Worm (Caenorhabditis elegans): ENCODE measurements around the gene T03F7.7.

T03F7.7 gene

DNA sequence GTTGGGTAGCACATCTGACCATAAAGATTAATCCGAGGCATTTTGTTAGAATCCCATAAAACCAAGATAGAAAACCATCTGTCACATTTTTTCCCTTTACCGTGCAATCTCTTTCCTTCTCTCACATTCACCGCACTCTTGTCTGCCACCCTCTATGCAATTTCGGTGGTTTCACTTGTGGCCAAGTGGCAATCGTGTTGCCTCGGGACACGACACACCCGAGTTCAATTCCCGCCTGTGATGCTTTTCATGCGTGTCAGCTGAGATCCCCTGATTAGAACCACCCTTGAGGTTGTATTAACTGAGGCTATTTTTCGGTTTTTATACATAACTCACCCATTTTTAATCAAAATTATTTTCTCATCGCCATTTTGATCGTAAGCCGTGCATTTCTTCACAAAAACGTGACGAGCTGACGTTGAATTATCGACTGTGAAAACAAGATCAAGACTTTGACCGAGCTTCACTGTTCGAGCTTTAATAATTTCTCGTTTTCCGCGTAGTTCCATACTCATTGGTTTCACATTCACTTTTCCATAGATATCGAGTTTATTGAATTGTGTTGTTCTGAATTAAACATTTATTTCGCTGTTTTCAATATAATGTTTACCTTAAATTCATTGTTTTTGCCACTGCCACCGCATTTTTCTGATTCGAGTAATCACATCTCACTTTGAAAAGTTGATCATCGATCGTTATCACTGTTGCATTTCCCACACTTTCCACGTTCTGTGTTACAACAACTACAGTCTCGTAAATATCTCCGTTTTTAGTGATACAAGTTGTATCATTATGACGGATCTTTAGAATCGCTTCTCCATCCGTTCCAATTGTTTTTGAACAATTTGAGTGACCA is 3.0 kb downstream of the T03F7.7 start (continued):
- TF ChIP-seq Y55F3AM.14 (GFP tag; optimal IDR thresholded peaks at IDR 0.05) (peak; percentile 85), unc-62 (GFP tag; optimal IDR thresholded peaks at IDR 0.05) (no peak), lin-11 (tag; optimal IDR thresholded peaks at IDR 0.05) (peak; percentile 84), mab-5 (tag; optimal IDR thresholded peaks at IDR 0.05) (peak; percentile 53), sem-4 (tag; optimal IDR thresholded peaks at IDR 0.05) (peak; percentile 61), ztf-1 (GFP tag; conservative IDR thresholded peaks at IDR 0.05) (0 out of 2 replicates have a peak, but pooled peaks have one; percentile 72), nhr-25 (tag; optimal IDR thresholded peaks at IDR 0.05) (peak; percentile 79), sma-9 (GFP tag; optimal IDR thresholded peaks at IDR 0.05) (peak; percentile 82), sma-9 (tag; optimal IDR thresholded peaks at IDR 0.05) (no peak), ztf-4 (tag; optimal IDR thresholded peaks at IDR 0.05) (peak; percentile 64), nhr-6 (tag; optimal IDR thresholded peaks at IDR 0.05) (no peak), lsy-2 (tag; optimal IDR thresholded peaks at IDR 0.05) (peak; percentile 62 to 67), aly-2 (tag; optimal IDR thresholded peaks at IDR 0.05) (no peak), mbf-1 (tag; optimal IDR thresholded peaks at IDR 0.05) (peak; percentile 32), sma-3 (GFP tag; optimal IDR thresholded peaks at IDR 0.05) (peak; percentile 81), F13H6.1 (tag; optimal IDR thresholded peaks at IDR 0.05) (peak; percentile 92), fos-1 (tag; optimal IDR thresholded peaks at IDR 0.05) (peak; percentile 76), zag-1 (tag; optimal IDR thresholded peaks at IDR 0.05) (peak; percentile 9), ZK546.5 (tag; optimal IDR thresholded peaks at IDR 0.05) (no peak), nhr-12 (tag; optimal IDR thresholded peaks at IDR 0.05) (no peak)

DNA sequence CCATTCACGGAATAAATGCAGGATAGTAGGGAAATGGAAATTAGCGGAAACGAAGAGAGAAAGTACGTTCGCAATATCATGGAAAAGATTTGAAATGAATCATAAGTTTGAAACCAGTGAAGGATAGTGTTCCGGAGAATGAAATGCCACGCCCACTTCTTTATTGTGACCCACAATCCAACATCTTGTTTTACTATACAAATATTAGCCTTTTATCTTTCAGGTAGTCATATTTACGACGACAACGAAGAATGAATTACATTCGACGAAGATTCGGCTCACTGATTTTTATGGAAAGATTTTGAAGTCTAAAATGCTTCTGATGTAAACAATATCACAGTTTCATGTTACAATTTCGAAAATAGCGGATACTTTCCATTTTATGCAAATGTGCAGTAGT is 5.6 kb downstream of the T03F7.7 start, which contains the start of gene cutl-18:
TSS of gene cutl-18 (minus strand) at position 101 of the 400 bp plus-strand sequence.
- TF ChIP-seq F13H6.1 (tag; optimal IDR thresholded peaks at IDR 0.05) (no peak), nhr-12 (tag; optimal IDR thresholded peaks at IDR 0.05) (no peak), nhr-6 (tag; optimal IDR thresholded peaks at IDR 0.05) (no peak), zag-1 (tag; optimal IDR thresholded peaks at IDR 0.05) (no peak), nhr-25 (tag; optimal IDR thresholded peaks at IDR 0.05) (no peak), ztf-1 (GFP tag; conservative IDR thresholded peaks at IDR 0.05) (no peak), nhr-129 (tag; optimal IDR thresholded peaks at IDR 0.05) (no peak), unc-55 (GFP tag; optimal IDR thresholded peaks at IDR 0.05) (no peak), peb-1 (tag; optimal IDR thresholded peaks at IDR 0.05) (no peak), gmeb-1 (tag; optimal IDR thresholded peaks at IDR 0.05) (no peak)

DNA sequence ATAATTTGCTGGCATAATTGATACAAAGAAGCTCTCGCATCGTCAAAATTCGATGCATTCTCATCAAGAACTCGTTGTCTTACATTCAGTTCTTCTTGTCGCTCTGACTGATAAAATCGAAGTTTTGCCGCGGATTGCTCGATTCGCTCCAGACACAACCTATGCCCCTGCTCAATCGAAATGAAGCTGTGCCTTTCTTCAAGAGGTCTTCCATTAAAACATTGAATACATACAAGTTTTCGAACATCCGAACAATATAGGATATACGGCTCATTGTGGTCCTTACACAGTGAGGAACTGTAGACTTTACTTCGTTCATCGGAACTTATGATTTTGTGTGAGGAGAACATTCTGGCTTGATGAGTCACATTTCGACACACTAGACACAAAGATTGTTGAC is 9.6 kb downstream of the T03F7.7 start:
- TF ChIP-seq nhr-11 (tag; optimal IDR thresholded peaks at IDR 0.05) (no peak), nhr-10 (tag; optimal IDR thresholded peaks at IDR 0.05) (no peak)

DNA sequence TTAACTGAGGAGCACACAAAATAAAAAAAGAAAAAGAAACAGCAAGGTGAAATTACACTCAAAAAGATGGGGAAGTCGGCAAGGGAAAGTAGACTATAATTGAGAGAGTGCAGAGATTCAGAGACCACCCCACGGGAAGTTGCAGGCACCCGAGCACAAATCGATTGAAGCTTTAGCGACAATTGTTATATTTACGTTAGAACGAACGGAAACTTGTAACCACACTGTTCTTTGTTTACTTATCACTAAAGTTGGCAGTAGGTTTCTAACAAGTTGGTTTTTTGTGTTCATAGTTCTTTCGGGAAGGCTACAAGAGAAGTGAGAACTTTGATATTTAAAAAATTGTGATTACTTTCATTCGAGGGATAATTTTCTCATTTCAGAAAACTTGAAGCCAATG is 10.5 kb downstream of the T03F7.7 start, which contains the start of gene F47G9.4:
TSS of gene F47G9.4 (minus strand) at position 98 of the 400 bp plus-strand sequence.
- TF ChIP-seq nhr-129 (tag; optimal IDR thresholded peaks at IDR 0.05) = peak; percentile 8
- TF ChIP-seq F13H6.1 (tag; optimal IDR thresholded peaks at IDR 0.05) = peak; percentile 50
- TF ChIP-seq crh-2 (tag; optimal IDR thresholded peaks at IDR 0.05) = no peak

DNA sequence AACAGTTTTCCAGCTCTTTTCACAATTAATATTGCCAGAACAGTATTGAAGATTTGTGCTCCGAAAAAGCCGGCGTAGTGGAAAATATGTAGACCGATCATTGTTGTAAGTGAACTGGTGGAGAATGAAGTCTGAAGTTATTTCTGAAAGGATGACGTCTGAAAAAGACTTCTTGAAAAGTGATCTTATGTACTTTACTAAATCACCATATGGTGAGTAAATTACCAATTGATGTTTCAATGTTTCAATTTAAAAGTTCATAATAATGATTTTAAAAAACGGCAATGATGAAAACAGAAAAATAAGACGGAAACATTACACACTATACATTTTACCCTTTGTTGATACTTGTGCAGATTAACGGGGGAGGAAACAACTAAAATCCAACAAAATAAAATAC is 12.5 kb downstream of the T03F7.7 start, which contains the start of gene str-141:
TSS of gene str-141 (minus strand) at position 101 of the 400 bp plus-strand sequence.
- TF ChIP-seq F13H6.1 (tag; optimal IDR thresholded peaks at IDR 0.05) (no peak), nhr-129 (tag; optimal IDR thresholded peaks at IDR 0.05) (no peak), lin-13 (GFP tag; optimal IDR thresholded peaks at IDR 0.05) (no peak), peb-1 (tag; optimal IDR thresholded peaks at IDR 0.05) (no peak), nhr-11 (tag; optimal IDR thresholded peaks at IDR 0.05) (no peak), ceh-16 (tag; optimal IDR thresholded peaks at IDR 0.05) (no peak)

DNA sequence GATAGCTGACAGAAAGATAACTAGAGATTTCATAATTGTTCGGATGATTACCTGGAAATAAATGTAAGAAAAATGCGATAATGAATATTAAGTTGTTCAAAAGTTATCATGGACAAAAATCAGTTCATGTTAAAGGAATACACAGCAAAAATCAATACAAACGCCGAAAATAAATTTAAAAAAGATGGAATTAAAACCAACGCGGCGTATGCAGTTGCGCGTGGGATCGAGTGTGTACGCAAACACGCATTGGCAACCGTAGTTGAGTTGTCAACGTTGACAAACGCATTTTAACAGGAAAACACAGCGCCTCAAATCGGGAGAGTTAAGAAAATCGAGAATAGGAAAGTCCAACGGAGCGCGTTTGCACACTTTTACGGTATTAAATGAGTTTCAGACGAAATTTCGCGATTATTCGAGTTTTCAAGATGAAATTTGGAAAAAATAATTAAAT is 15.7 kb downstream of the T03F7.7 start, which contains the start of gene tmed-10:
TSS of gene tmed-10 (minus strand) at position 51 of the 454 bp plus-strand sequence.
- no peak for TF ChIP-seq sem-4 (tag; optimal IDR thresholded peaks at IDR 0.05)
- no peak for TF ChIP-seq ama-1 (optimal IDR thresholded peaks at IDR 0.05)
- TF ChIP-seq elt-1 (tag; optimal IDR thresholded peaks at IDR 0.05) = no peak
- TF ChIP-seq gmeb-1 (tag; optimal IDR thresholded peaks at IDR 0.05) = no peak
- TF ChIP-seq unc-55 (GFP tag; optimal IDR thresholded peaks at IDR 0.05) = peak; percentile 61
- TF ChIP-seq aly-2 (tag; optimal IDR thresholded peaks at IDR 0.05) = no peak
- TF ChIP-seq ZK546.5 (tag; optimal IDR thresholded peaks at IDR 0.05) = no peak
- TF ChIP-seq egl-27 (tag; optimal IDR thresholded peaks at IDR 0.05) = no peak
- TF ChIP-seq elt-3 (tag; optimal IDR thresholded peaks at IDR 0.05) = no peak
- no peak for TF ChIP-seq peb-1 (tag; optimal IDR thresholded peaks at IDR 0.05)
- no peak for TF ChIP-seq ceh-16 (tag; optimal IDR thresholded peaks at IDR 0.05)
- no peak for TF ChIP-seq ztf-11 (tag; optimal IDR thresholded peaks at IDR 0.05)
- no peak for TF ChIP-seq nhr-21 (tag; optimal IDR thresholded peaks at IDR 0.05)
- TF ChIP-seq lin-11 (tag; optimal IDR thresholded peaks at IDR 0.05) = no peak
- TF ChIP-seq nhr-237 (tag; optimal IDR thresholded peaks at IDR 0.05) = no peak
- TF ChIP-seq mbf-1 (tag; optimal IDR thresholded peaks at IDR 0.05) = no peak
- TF ChIP-seq ztf-4 (tag; optimal IDR thresholded peaks at IDR 0.05) = no peak
- TF ChIP-seq sma-9 (GFP tag; optimal IDR thresholded peaks at IDR 0.05) = peak; percentile 63
- no peak for TF ChIP-seq sma-9 (tag; optimal IDR thresholded peaks at IDR 0.05)
- peak; percentile 6 for TF ChIP-seq lin-13 (GFP tag; optimal IDR thresholded peaks at IDR 0.05)
- no peak for TF ChIP-seq skn-1 (tag; optimal IDR thresholded peaks at IDR 0.05)
- TF ChIP-seq nhr-10 (tag; optimal IDR thresholded peaks at IDR 0.05) = no peak
- peak; percentile 51 for TF ChIP-seq F13H6.1 (tag; optimal IDR thresholded peaks at IDR 0.05)
- no peak for TF ChIP-seq unc-39 (tag; optimal IDR thresholded peaks at IDR 0.05)
- TF ChIP-seq crh-2 (tag; optimal IDR thresholded peaks at IDR 0.05) = peak; percentile 80
- TF ChIP-seq nhr-6 (tag; optimal IDR thresholded peaks at IDR 0.05) = no peak
- peak; percentile 69 for TF ChIP-seq nhr-129 (tag; optimal IDR thresholded peaks at IDR 0.05)
- TF ChIP-seq nhr-12 (tag; optimal IDR thresholded peaks at IDR 0.05) = no peak
